Worm (Caenorhabditis elegans) whole organism, L4 larva: Measurements from ENCODE around the gene micu-1.

Experiments
- F10B5.3 ChIP-seq: sonication (generic microtip); optimal IDR thresholded peaks from 2 replicates; lab custom pipeline; 2016; ENCODE audit warnings: mild to moderate bottlenecking, missing genetic modification characterization, missing compliant biosample characterization
- F44E2.7 ChIP-seq: fragments of 200-800 bp; sonication (Bioruptor generic); IDR thresholded peaks from 2 replicates; pipeline ENCODE4 v2.1.2; 2022; ENCODE audit warnings: missing genetic modification characterization, missing compliant biosample characterization
- F49E8.2 ChIP-seq: sonication (generic microtip); optimal IDR thresholded peaks from 2 replicates; lab custom pipeline; 2016; ENCODE audit warnings: missing compliant biosample characterization, mild to moderate bottlenecking, missing genetic modification characterization, borderline replicate concordance
- T20F7.1 ChIP-seq: fragments of 200-800 bp; sonication (Bioruptor generic); optimal IDR thresholded peaks from 2 replicates; lab custom pipeline; 2018; ENCODE audit warnings: mild to moderate bottlenecking, missing genetic modification characterization, missing compliant biosample characterization
- T26A8.4 ChIP-seq: fragments of 200-800 bp; sonication (Bioruptor generic); IDR thresholded peaks from 2 replicates; pipeline ENCODE4 v1.3.6; 2022; ENCODE audit warnings: missing genetic modification characterization, missing compliant biosample characterization
- Y75B8A.6 ChIP-seq: fragments of 200-800 bp; sonication (Bioruptor generic); IDR thresholded peaks from 2 replicates; pipeline ENCODE4 v1.3.6; 2022; ENCODE audit warnings: missing genetic modification reagents, missing genetic modification characterization, missing compliant biosample characterization
- ama-1 ChIP-seq: fragments of 150-350 bp; optimal IDR thresholded peaks from 2 replicates; lab custom pipeline; 2014; ENCODE audit warnings: inconsistent platforms, mixed read lengths
- attf-4 ChIP-seq: sonication (generic microtip); optimal IDR thresholded peaks from 3 replicates; lab custom pipeline; 2017; ENCODE audit warnings: missing biosample characterization, missing genetic modification characterization
- ceh-20 ChIP-seq: fragments of 200-800 bp; sonication (Bioruptor generic); IDR thresholded peaks from 2 replicates; pipeline ENCODE4 v1.3.6; 2022; ENCODE audit warnings: missing genetic modification reagents, missing genetic modification characterization, missing compliant biosample characterization
- ceh-32 ChIP-seq: sonication (generic microtip); optimal IDR thresholded peaks from 2 replicates; lab custom pipeline; 2016; ENCODE audit warnings: mild to moderate bottlenecking, missing genetic modification characterization, missing compliant biosample characterization; ENCODE audit not compliant: poor library complexity
- ceh-44 ChIP-seq: fragments of 200-800 bp; sonication (Bioruptor generic); IDR thresholded peaks from 2 replicates; pipeline ENCODE4 v1.3.6; 2022; ENCODE audit warnings: missing genetic modification reagents, missing genetic modification characterization, missing compliant biosample characterization
- daf-16 ChIP-seq, 3 experiments: sonication (generic microtip); optimal IDR thresholded peaks; 2 replicates each; lab custom pipeline; 2016 to 2017; ENCODE audit warnings: missing genetic modification characterization in 3 of 3, missing genetic modification reagents in 3 of 3, mild to moderate bottlenecking in 2 of 3, missing compliant biosample characterization in 2 of 3, missing biosample characterization in 1 of 3, moderate library complexity in 1 of 3
- daf-19 ChIP-seq: fragments of 200-800 bp; sonication (Bioruptor generic); conservative IDR thresholded peaks from 2 replicates; pipeline ENCODE4 v1.3.6; 2022; ENCODE audit warnings: missing genetic modification characterization, missing compliant biosample characterization
- daf-8 ChIP-seq: fragments of 200-800 bp; sonication (Bioruptor generic); IDR thresholded peaks from 2 replicates; pipeline ENCODE4 v1.3.6; 2022; ENCODE audit warnings: missing genetic modification characterization, missing compliant biosample characterization
- dmd-9 ChIP-seq: fragments of 200-800 bp; sonication (Bioruptor generic); IDR thresholded peaks from 2 replicates; pipeline ENCODE4 v1.3.6; 2022; ENCODE audit warnings: missing genetic modification reagents, missing genetic modification characterization, missing compliant biosample characterization
- dve-1 ChIP-seq: sonication (generic microtip); optimal IDR thresholded peaks from 2 replicates; lab custom pipeline; 2017; ENCODE audit warnings: antibody characterized with exemption, mild to moderate bottlenecking, missing genetic modification characterization, missing compliant biosample characterization; ENCODE audit not compliant: insufficient read depth
- fkh-10 ChIP-seq: fragments of 150-350 bp; optimal IDR thresholded peaks from 2 replicates; lab custom pipeline; 2014; ENCODE audit warnings: missing biosample characterization, missing genetic modification reagents, missing genetic modification characterization
- hlh-11 ChIP-seq: fragments of 200-800 bp; sonication (Bioruptor generic); optimal IDR thresholded peaks from 2 replicates; lab custom pipeline; 2018; ENCODE audit warnings: mild to moderate bottlenecking, missing genetic modification characterization, missing compliant biosample characterization
- hlh-30 ChIP-seq: sonication (generic microtip); optimal IDR thresholded peaks from 2 replicates; lab custom pipeline; 2017; ENCODE audit warnings: antibody characterized with exemption, mild to moderate bottlenecking, missing genetic modification characterization, missing compliant biosample characterization; ENCODE audit not compliant: insufficient read depth
- hmg-1.1 ChIP-seq: fragments of 200-800 bp; sonication (Bioruptor generic); IDR thresholded peaks from 2 replicates; pipeline ENCODE4 v1.3.6; 2022; ENCODE audit warnings: missing genetic modification reagents, missing genetic modification characterization, missing compliant biosample characterization
- jun-1 ChIP-seq: fragments of 150-350 bp; optimal IDR thresholded peaks from 2 replicates; lab custom pipeline; 2014; ENCODE audit warnings: missing biosample characterization, missing genetic modification reagents, missing genetic modification characterization
- lim-7 ChIP-seq: fragments of 200-800 bp; sonication (Bioruptor generic); IDR thresholded peaks from 2 replicates; pipeline ENCODE4 v1.3.6; 2022; ENCODE audit warnings: missing genetic modification characterization, missing compliant biosample characterization
- lin-39 ChIP-seq: fragments of 150-350 bp; optimal IDR thresholded peaks from 2 replicates; lab custom pipeline; 2014; ENCODE audit warnings: missing biosample characterization, missing genetic modification reagents, missing genetic modification characterization
- lsy-2 ChIP-seq, 2 experiments: fragments of 150-350 bp in 1 of 2; sonication (generic microtip) in 1 of 2; optimal IDR thresholded peaks; 2 replicates each; lab custom pipeline; 2014 to 2017; ENCODE audit warnings: missing biosample characterization in 2 of 2, missing genetic modification characterization in 2 of 2
- madf-9 ChIP-seq: fragments of 200-800 bp; sonication (Bioruptor generic); conservative IDR thresholded peaks from 2 replicates; pipeline ENCODE4 v1.3.6; 2022; ENCODE audit warnings: missing genetic modification reagents, missing genetic modification characterization, missing compliant biosample characterization
- mdl-1 ChIP-seq, 2 experiments: fragments of 150-350 bp in 1 of 2; sonication (generic microtip) in 1 of 2; optimal IDR thresholded peaks; 2 replicates each; lab custom pipeline; 2014 to 2017; ENCODE audit warnings: missing biosample characterization in 2 of 2, missing genetic modification characterization in 2 of 2
- mdt-29 ChIP-seq: fragments of 200-800 bp; sonication (Bioruptor generic); IDR thresholded peaks from 2 replicates; pipeline ENCODE4 v1.3.6; 2022; ENCODE audit warnings: missing genetic modification reagents, missing genetic modification characterization, missing compliant biosample characterization
- mep-1 ChIP-seq: fragments of 150-350 bp; sonication (generic microtip); optimal IDR thresholded peaks from 3 replicates; lab custom pipeline; 2014; ENCODE audit warnings: missing biosample characterization, missing genetic modification characterization
- mes-2 ChIP-seq: sonication (generic microtip); optimal IDR thresholded peaks from 2 replicates; lab custom pipeline; 2016; ENCODE audit warnings: missing genotype, mild to moderate bottlenecking, missing genetic modification characterization, missing compliant biosample characterization; ENCODE audit not compliant: poor library complexity, severe bottlenecking
- mxl-2 ChIP-seq: fragments of 200-800 bp; sonication (Bioruptor generic); conservative IDR thresholded peaks from 2 replicates; pipeline ENCODE4 v1.3.6; 2022; ENCODE audit warnings: missing genetic modification reagents, missing genetic modification characterization, missing compliant biosample characterization
- nhr-10 ChIP-seq: fragments of 150-350 bp; optimal IDR thresholded peaks from 2 replicates; lab custom pipeline; 2014; ENCODE audit warnings: missing biosample characterization, missing genetic modification characterization
- nhr-28 ChIP-seq: fragments of 150-350 bp; optimal IDR thresholded peaks from 2 replicates; lab custom pipeline; 2014; ENCODE audit warnings: missing biosample characterization, missing genetic modification characterization
- nhr-48 ChIP-seq: sonication (generic microtip); optimal IDR thresholded peaks from 2 replicates; lab custom pipeline; 2016; ENCODE audit warnings: mild to moderate bottlenecking, missing genetic modification characterization, missing compliant biosample characterization
- nhr-6 ChIP-seq: fragments of 150-350 bp; optimal IDR thresholded peaks from 2 replicates; lab custom pipeline; 2014; ENCODE audit warnings: missing biosample characterization, missing genetic modification characterization
- pha-4 ChIP-seq, 2 experiments: fragments of 150-350 bp in 1 of 2; fragments of 200-800 bp in 1 of 2; sonication (Bioruptor generic) in 1 of 2; IDR thresholded peaks in 1 of 2; optimal IDR thresholded peaks in 1 of 2; 2 replicates each; pipeline versions ENCODE4 v1.3.6 to Lab custom; 2014 to 2022; ENCODE audit warnings: missing genetic modification characterization in 2 of 2, missing genetic modification reagents in 2 of 2, missing biosample characterization in 1 of 2, missing compliant biosample characterization in 1 of 2
- rbr-2 ChIP-seq: sonication (generic microtip); optimal IDR thresholded peaks from 2 replicates; lab custom pipeline; 2016; ENCODE audit warnings: missing genotype, missing genetic modification characterization, missing compliant biosample characterization
- saeg-2 ChIP-seq: fragments of 200-800 bp; sonication (Bioruptor generic); IDR thresholded peaks from 2 replicates; pipeline ENCODE4 v1.3.6; 2022; ENCODE audit warnings: missing genetic modification reagents, missing genetic modification characterization, missing compliant biosample characterization
- sdz-12 ChIP-seq: fragments of 200-800 bp; sonication (Bioruptor generic); optimal IDR thresholded peaks from 2 replicates; lab custom pipeline; 2018; ENCODE audit warnings: mild to moderate bottlenecking, missing genetic modification characterization, missing compliant biosample characterization
- set-16 ChIP-seq: fragments of 200-800 bp; sonication (Bioruptor generic); IDR thresholded peaks from 2 replicates; pipeline ENCODE4 v1.3.6; 2022; ENCODE audit warnings: missing genetic modification reagents, missing genetic modification characterization, missing compliant biosample characterization
- unc-39 ChIP-seq: sonication (generic microtip); optimal IDR thresholded peaks from 2 replicates; lab custom pipeline; 2017; ENCODE audit warnings: missing biosample characterization, missing genetic modification characterization
- zag-1 ChIP-seq: fragments of 150-350 bp; optimal IDR thresholded peaks from 2 replicates; lab custom pipeline; 2014; ENCODE audit warnings: missing biosample characterization, missing genetic modification characterization
- zfp-3 ChIP-seq: fragments of 200-800 bp; sonication (Bioruptor generic); conservative IDR thresholded peaks from 2 replicates; pipeline ENCODE4 v1.3.6; 2022; ENCODE audit warnings: missing genetic modification reagents, missing genetic modification characterization, missing compliant biosample characterization
- ztf-11 ChIP-seq: fragments of 150-350 bp; optimal IDR thresholded peaks from 2 replicates; lab custom pipeline; 2014; ENCODE audit warnings: missing biosample characterization, missing genetic modification characterization

micu-1 gene

DNA sequence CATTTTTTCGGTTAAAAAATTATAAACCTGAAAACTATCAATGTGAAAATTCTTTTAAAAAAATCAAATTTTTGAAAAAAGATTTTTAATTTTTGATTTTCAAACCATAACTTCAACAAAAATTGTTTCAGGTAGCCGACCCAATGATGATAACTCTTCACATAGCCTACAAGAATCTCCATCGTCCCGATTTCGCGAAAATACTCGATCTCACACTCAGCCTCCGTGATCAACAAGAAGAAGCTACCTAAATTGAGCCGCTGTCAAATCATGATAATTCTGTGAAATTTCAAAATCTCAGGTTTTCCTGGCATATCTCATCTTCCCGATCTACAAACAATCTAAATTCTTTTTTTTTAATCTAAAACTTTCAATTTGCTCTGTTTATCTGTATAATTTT is 47.5 kb upstream of the micu-1 start:
- TF ChIP-seq mes-2 (tag; lab: Kevin White, UChicago) (peak; percentile 8), mdt-29 (GFP tag; lab: Robert Waterston, UW) (peak; percentile 43; the same call in 1 of the 2 replicates), T26A8.4 (GFP tag; lab: Robert Waterston, UW) (0 out of 2 replicates have a peak, but pooled peaks have one; percentile 14), madf-9 (GFP tag; lab: Robert Waterston, UW) (no peak), unc-39 (tag; lab: Kevin White, UChicago) (no peak), fkh-10 (GFP tag; lab: Kevin White, UChicago) (no peak), zfp-3 (GFP tag; lab: Robert Waterston, UW) (peak; percentile 81; the same call in 1 of the 2 replicates), lim-7 (GFP tag; lab: Robert Waterston, UW) (0 out of 2 replicates have a peak, but pooled peaks have one; percentile 9)
- TF ChIP-seq, all 104 proteins: peak for 5

DNA sequence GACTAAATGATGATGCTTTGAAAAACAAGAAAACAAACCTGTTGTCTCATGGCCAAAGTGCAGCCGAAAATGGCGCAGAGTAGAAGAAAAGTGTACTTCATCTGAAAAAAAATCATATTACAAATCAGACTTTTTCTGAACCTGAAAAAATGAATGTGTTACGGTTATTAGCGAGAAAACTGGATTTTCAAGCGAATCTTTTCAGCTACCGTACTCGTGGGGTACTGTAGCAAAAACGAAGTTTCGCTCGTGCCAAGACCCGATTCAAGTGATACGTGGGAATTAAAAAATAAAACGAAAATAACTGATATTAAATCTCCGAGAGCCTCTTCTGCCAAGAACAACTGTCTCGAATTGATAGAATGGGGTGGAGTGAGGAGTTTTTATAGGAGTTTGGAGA is 45.5 kb upstream of the micu-1 start, which contains the start of gene ttr-51:
ttr-51 (minus strand) TSS at position 101 of the 400 bp plus-strand sequence.
- no peak for TF ChIP-seq daf-16 (GFP tag; optimal IDR thresholded peaks at IDR 0.05; lab: Kevin White, UChicago)
- peak; percentile 32 for TF ChIP-seq daf-16 (tag; optimal IDR thresholded peaks at IDR 0.05; lab: Kevin White, UChicago)
- peak; percentile 29 for TF ChIP-seq dve-1 (tag; lab: Kevin White, UChicago)
- TF ChIP-seq F10B5.3 (tag; lab: Kevin White, UChicago): no peak
- TF ChIP-seq nhr-28: no peak
- no peak for TF ChIP-seq zag-1

DNA sequence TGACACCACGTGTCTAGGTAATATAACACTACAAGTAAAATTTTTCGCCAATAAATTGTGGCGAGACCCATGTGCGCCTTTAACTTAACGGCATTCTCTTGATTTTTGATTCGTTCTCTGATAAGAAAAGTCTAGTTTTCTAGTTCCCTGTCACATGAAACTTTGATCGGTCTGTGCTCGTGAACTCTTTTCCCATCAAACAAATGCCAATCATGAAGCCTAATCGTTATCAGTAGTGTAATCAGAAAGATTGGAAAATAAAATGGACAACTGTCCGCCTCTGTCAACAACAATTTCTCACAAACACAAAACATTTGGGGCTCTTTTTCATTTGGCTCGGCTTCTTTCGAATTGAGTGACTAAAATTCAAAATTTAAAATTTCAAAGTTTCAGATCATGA is 43.9 kb upstream of the micu-1 start, which contains the start of gene ttr-45:
ttr-45 (plus strand) TSS at position 385 of the 400 bp plus-strand sequence.
- TF ChIP-seq pha-4 (GFP tag; IDR thresholded peaks at IDR 0.05; lab: Robert Waterston, UW): peak; percentile 66; the same call in 1 of the 2 replicates
- TF ChIP-seq pha-4 (tag; optimal IDR thresholded peaks at IDR 0.05; lab: Kevin White, UChicago): no peak
- TF ChIP-seq sdz-12 (GFP tag; lab: Kevin White, UChicago): no peak
- no peak for TF ChIP-seq dmd-9 (GFP tag; lab: Robert Waterston, UW)
- TF ChIP-seq fkh-10 (GFP tag; lab: Kevin White, UChicago): no peak
- TF ChIP-seq T26A8.4 (GFP tag; lab: Robert Waterston, UW): no peak
- no peak for TF ChIP-seq F49E8.2 (tag; lab: Kevin White, UChicago)
- no peak for TF ChIP-seq Y75B8A.6
- TF ChIP-seq hmg-1.1 (GFP tag; lab: Robert Waterston, UW): no peak
- no peak for TF ChIP-seq attf-4
- TF ChIP-seq nhr-10: no peak
- peak; percentile 1 for TF ChIP-seq mep-1
- no peak for TF ChIP-seq nhr-6 (tag; lab: Kevin White, UChicago)
- peak in 1 of 2 experiments; percentile 45 for TF ChIP-seq lsy-2 (tag; optimal IDR thresholded peaks at IDR 0.05; lab: Kevin White, UChicago)
- TF ChIP-seq zag-1: no peak
- TF ChIP-seq rbr-2 (tag; lab: Kevin White, UChicago): no peak
- TF ChIP-seq mdl-1 (tag; optimal IDR thresholded peaks at IDR 0.05; lab: Kevin White, UChicago): peak in 1 of 2 experiments; percentile 65
- no peak for TF ChIP-seq lin-39
- TF ChIP-seq zfp-3 (GFP tag; lab: Robert Waterston, UW): peak; percentile 43; the same call in 1 of the 2 replicates
- no peak for TF ChIP-seq daf-19 (GFP tag; lab: Robert Waterston, UW)
- peak; percentile 38 for TF ChIP-seq T20F7.1 (GFP tag; lab: Kevin White, UChicago)
- no peak for TF ChIP-seq ama-1
- TF ChIP-seq dve-1 (tag; lab: Kevin White, UChicago): peak; percentile 95
- TF ChIP-seq ceh-32: no peak
- no peak for TF ChIP-seq set-16 (GFP tag; lab: Robert Waterston, UW)
- peak; percentile 69 for TF ChIP-seq hlh-30 (tag; lab: Kevin White, UChicago)
- no peak for TF ChIP-seq F44E2.7 (GFP tag; lab: Robert Waterston, UW)
- no peak for TF ChIP-seq ceh-44
- peak; percentile 93 for TF ChIP-seq nhr-28
- no peak for TF ChIP-seq daf-8 (GFP tag; lab: Robert Waterston, UW)
- peak; percentile 73 for TF ChIP-seq nhr-48
- 0 out of 2 replicates have a peak, but pooled peaks have one; percentile 39 for TF ChIP-seq saeg-2 (GFP tag; lab: Robert Waterston, UW)
- TF ChIP-seq daf-16 (GFP tag; optimal IDR thresholded peaks at IDR 0.05; lab: Kevin White, UChicago): peak; percentile 21 to 83
- TF ChIP-seq daf-16 (tag; optimal IDR thresholded peaks at IDR 0.05; lab: Kevin White, UChicago): peak; percentile 98
- no peak for TF ChIP-seq ztf-11
- TF ChIP-seq unc-39 (tag; lab: Kevin White, UChicago): no peak
- peak; percentile 34 for TF ChIP-seq jun-1
- TF ChIP-seq ceh-20 (GFP tag; lab: Robert Waterston, UW): peak; percentile 54; the same call in 1 of the 2 replicates
- no peak for TF ChIP-seq lim-7 (GFP tag; lab: Robert Waterston, UW)
- TF ChIP-seq mxl-2 (GFP tag; lab: Robert Waterston, UW): no peak
- TF ChIP-seq hlh-11 (tag; lab: Kevin White, UChicago): peak; percentile 94
